Fruit fly (Drosophila melanogaster): ENCODE results near the gene CG16825.

- TF ChIP-seq sna (GFP tag; IDR thresholded peaks at IDR 0.05; ENCODE audit: partially characterized antibody): no peak
- no peak for TF ChIP-seq pzg (GFP tag; optimal IDR thresholded peaks at IDR 0.05)
- TF ChIP-seq lola (GFP tag; optimal IDR thresholded peaks at IDR 0.05): no peak
- no peak for TF ChIP-seq insv (GFP tag; optimal IDR thresholded peaks at IDR 0.05)
- TF ChIP-seq peb (GFP tag; IDR thresholded peaks at IDR 0.05): no peak
- no peak for TF ChIP-seq CG10979 (tag; optimal IDR thresholded peaks at IDR 0.05)
- TF ChIP-seq repo (GFP tag; optimal IDR thresholded peaks at IDR 0.05): no peak
- no peak for TF ChIP-seq CG8478 (optimal IDR thresholded peaks at IDR 0.05)
- no peak for TF ChIP-seq CG6175 (GFP tag; IDR thresholded peaks at IDR 0.05)
- TF ChIP-seq zen (tag; optimal IDR thresholded peaks at IDR 0.05): no peak
- TF ChIP-seq chinmo (GFP tag; IDR thresholded peaks at IDR 0.05; ENCODE audit: partially characterized antibody): no peak
Measured at dm6 chr2L:13265776-13266175, 38.8 kb upstream of the CG16825 start, which contains the start of gene CG31848.
